Worm (Caenorhabditis elegans) whole organism, late embryonic: Measurements from ENCODE around the gene phf-32.

Experiments used
- ceh-14 ChIP-seq: sonication (generic microtip); optimal IDR thresholded peaks from 2 replicates; lab custom pipeline; 2016; ENCODE audit warnings: missing genotype, missing genetic modification characterization, missing compliant biosample characterization
- elt-2 ChIP-seq: sonication (generic microtip); optimal IDR thresholded peaks from 2 replicates; lab custom pipeline; 2016; ENCODE audit warnings: missing genetic modification reagents, missing genetic modification characterization, missing compliant biosample characterization
- nfya-1 ChIP-seq: sonication (generic microtip); optimal IDR thresholded peaks from 2 replicates; lab custom pipeline; 2017; ENCODE audit warnings: missing genetic modification characterization, mild to moderate bottlenecking, missing compliant biosample characterization, antibody characterized with exemption, moderate library complexity
- nhr-11 ChIP-seq: fragments of 150-350 bp; optimal IDR thresholded peaks from 2 replicates; lab custom pipeline; 2014; ENCODE audit warnings: missing biosample characterization, missing genetic modification characterization
- odd-2 ChIP-seq: sonication (generic microtip); optimal IDR thresholded peaks from 2 replicates; lab custom pipeline; 2017; ENCODE audit warnings: antibody characterized with exemption, mild to moderate bottlenecking, missing genetic modification characterization, missing compliant biosample characterization
- pha-2 ChIP-seq: sonication (generic microtip); optimal IDR thresholded peaks from 2 replicates; lab custom pipeline; 2017; ENCODE audit warnings: mild to moderate bottlenecking, missing genetic modification characterization, missing compliant biosample characterization

ce11 chrX:12331795-12332194, 25.1 kb downstream of the phf-32 start, which contains the start of gene srd-46:
- TF ChIP-seq nfya-1 (tag; lab: Kevin White, UChicago) (no peak), odd-2 (tag; lab: Kevin White, UChicago) (no peak), nhr-11 (no peak), pha-2 (tag; lab: Kevin White, UChicago) (no peak), elt-2 (tag; lab: Kevin White, UChicago) (no peak), ceh-14 (no peak)
